Fruit fly (Drosophila melanogaster) S2 (cell line): ENCODE data around the gene Nep2.
A peak's percentile ranks its signal among the peaks of the same experiment; 100 is the strongest.

Experiments
- CG8478 ChIP-seq: fragments of >200 bp; optimal IDR thresholded peaks from 2 replicates; lab custom pipeline; 2018
- CTCF ChIP-seq, 2 experiments: fragments of >200 bp; optimal IDR thresholded peaks; 2 replicates each; lab custom pipeline; 2018

Gene Nep2

dm6 chr3R:4740592-4741500 is 9.2 kb upstream of the Nep2 start:
- TF ChIP-seq CTCF (optimal IDR thresholded peaks at IDR 0.05; lab: Kevin White, UChicago), result no peak
- TF ChIP-seq CG8478, result no peak

dm6 chr3R:4739492-4740431 is 8.1 kb upstream of the Nep2 start:
- TF ChIP-seq CTCF (optimal IDR thresholded peaks at IDR 0.05; lab: Kevin White, UChicago) (no peak), CG8478 (no peak)

dm6 chr3R:4739192-4739491 is 7.5 kb upstream of the Nep2 start:
- no peak for TF ChIP-seq CG8478
- TF ChIP-seq CTCF (optimal IDR thresholded peaks at IDR 0.05; lab: Kevin White, UChicago), result no peak

dm6 chr3R:4738494-4739191 is 7.0 kb upstream of the Nep2 start:
- no peak for TF ChIP-seq CTCF (optimal IDR thresholded peaks at IDR 0.05; lab: Kevin White, UChicago)
- TF ChIP-seq CG8478, result no peak

dm6 chr3R:4731006-4731405 is 672 bp downstream of the Nep2 start:
- TF ChIP-seq CG8478, result no peak
- TF ChIP-seq CTCF (optimal IDR thresholded peaks at IDR 0.05; lab: Kevin White, UChicago), result no peak

- TF ChIP-seq CG8478 (no peak), CTCF (optimal IDR thresholded peaks at IDR 0.05; lab: Kevin White, UChicago) (no peak)
Measured at dm6 chr3R:4728448-4728847, 3.2 kb downstream of the Nep2 start.

dm6 chr3R:4726796-4727195 is 4.9 kb downstream of the Nep2 start:
- TF ChIP-seq CG8478, result no peak
- no peak for TF ChIP-seq CTCF (optimal IDR thresholded peaks at IDR 0.05; lab: Kevin White, UChicago)

dm6 chr3R:4726294-4726693 is 5.4 kb downstream of the Nep2 start:
- TF ChIP-seq CG8478 (no peak), CTCF (optimal IDR thresholded peaks at IDR 0.05; lab: Kevin White, UChicago) (no peak)

- no peak for TF ChIP-seq CTCF (optimal IDR thresholded peaks at IDR 0.05; lab: Kevin White, UChicago)
- no peak for TF ChIP-seq CG8478
Measured at dm6 chr3R:4725349-4725748, 6.3 kb downstream of the Nep2 start.

- TF ChIP-seq CG8478 (no peak), CTCF (optimal IDR thresholded peaks at IDR 0.05; lab: Kevin White, UChicago) (no peak)
Measured at dm6 chr3R:4724323-4724832, 7.3 kb downstream of the Nep2 start.

dm6 chr3R:4717586-4717985 is 14.1 kb downstream of the Nep2 start:
- no peak for TF ChIP-seq CG8478
- TF ChIP-seq CTCF (optimal IDR thresholded peaks at IDR 0.05; lab: Kevin White, UChicago), result no peak

dm6 chr3R:4713775-4714360 is 17.8 kb downstream of the Nep2 start, which contains the start of gene eIF3f1:
TSS of gene eIF3f1 (minus strand) at chr3R:4714182.
- TF ChIP-seq CTCF (optimal IDR thresholded peaks at IDR 0.05; lab: Kevin White, UChicago) (peak in 1 of 2 experiments; percentile 33), CG8478 (no peak)

dm6 chr3R:4712063-4712462 is 19.6 kb downstream of the Nep2 start:
- no peak for TF ChIP-seq CTCF (optimal IDR thresholded peaks at IDR 0.05; lab: Kevin White, UChicago)
- TF ChIP-seq CG8478, result no peak

- no peak for TF ChIP-seq CG8478
- no peak for TF ChIP-seq CTCF (optimal IDR thresholded peaks at IDR 0.05; lab: Kevin White, UChicago)
Measured at dm6 chr3R:4706055-4706454, 25.6 kb downstream of the Nep2 start.

dm6 chr3R:4705167-4705566 is 26.5 kb downstream of the Nep2 start:
- TF ChIP-seq CTCF (optimal IDR thresholded peaks at IDR 0.05; lab: Kevin White, UChicago), result peak; percentile 41 to 72
- no peak for TF ChIP-seq CG8478
